Comparison of ENCODE assay signal across 1 fruit fly cellular context in genomic region chr3L:5851636-5852035, dm6.
TF ChIP-seq lines count a peak whose summit lies in the region.

No protein-coding gene starts in this region.

TF ChIP-seq in whole organism, prepupa, 60 proteins besides CTCF, POLR2A, EP300 and RAD21 (continued from another document):
- TF ChIP-seq Sox102F (GFP tag; optimal IDR thresholded peaks at IDR 0.05; lab: Kevin White, UChicago) (peak; percentile 51), dac (GFP tag; optimal IDR thresholded peaks at IDR 0.05; lab: Kevin White, UChicago) (no peak), CG4318 (GFP tag; optimal IDR thresholded peaks at IDR 0.05; lab: Kevin White, UChicago) (no peak), Lpt (GFP tag; optimal IDR thresholded peaks at IDR 0.05; lab: Kevin White, UChicago) (no peak), CG6792 (GFP tag; optimal IDR thresholded peaks at IDR 0.05; lab: Kevin White, UChicago) (peak; percentile 57), ss (GFP tag; optimal IDR thresholded peaks at IDR 0.05; lab: Kevin White, UChicago) (peak in 1 of 2 experiments; percentile 51), salr (GFP tag; optimal IDR thresholded peaks at IDR 0.05; lab: Kevin White, UChicago) (no peak), CG9139 (GFP tag; optimal IDR thresholded peaks at IDR 0.05; lab: Kevin White, UChicago) (no peak), CG6163 (GFP tag; IDR thresholded peaks at IDR 0.05; lab: Robert Waterston, UW) (no peak), CG11762 (GFP tag; optimal IDR thresholded peaks at IDR 0.05; lab: Kevin White, UChicago; ENCODE audit: insufficient read depth) (no peak), Hr38 (GFP tag; optimal IDR thresholded peaks at IDR 0.05; lab: Kevin White, UChicago) (no peak), CG10631 (GFP tag; optimal IDR thresholded peaks at IDR 0.05; lab: Kevin White, UChicago) (peak; percentile 36), fkh (GFP tag; optimal IDR thresholded peaks at IDR 0.05; lab: Kevin White, UChicago) (no peak), lz (GFP tag; optimal IDR thresholded peaks at IDR 0.05; lab: Kevin White, UChicago) (peak; percentile 49), Eip93F (GFP tag; optimal IDR thresholded peaks at IDR 0.05; lab: Kevin White, UChicago) (no peak), vri (GFP tag; optimal IDR thresholded peaks at IDR 0.05; lab: Kevin White, UChicago) (peak; percentile 20), CG7368 (GFP tag; optimal IDR thresholded peaks at IDR 0.05; lab: Kevin White, UChicago) (no peak), OdsH (GFP tag; optimal IDR thresholded peaks at IDR 0.05; lab: Kevin White, UChicago) (peak; percentile 22), cyc (GFP tag; optimal IDR thresholded peaks at IDR 0.05; lab: Kevin White, UChicago) (peak; percentile 40), Sox15 (GFP tag; optimal IDR thresholded peaks at IDR 0.05; lab: Kevin White, UChicago) (peak; percentile 6), CG32006 (GFP tag; optimal IDR thresholded peaks at IDR 0.05; lab: Kevin White, UChicago) (no peak), CG8632 (GFP tag; optimal IDR thresholded peaks at IDR 0.05; lab: Kevin White, UChicago) (no peak), CG3919 (GFP tag; optimal IDR thresholded peaks at IDR 0.05; lab: Kevin White, UChicago) (peak; percentile 10), net (GFP tag; optimal IDR thresholded peaks at IDR 0.05; lab: Kevin White, UChicago) (no peak), CG8319 (GFP tag; optimal IDR thresholded peaks at IDR 0.05; lab: Kevin White, UChicago) (no peak), CG15336 (GFP tag; IDR thresholded peaks at IDR 0.05; lab: Robert Waterston, UW) (no peak), Sox14 (GFP tag; optimal IDR thresholded peaks at IDR 0.05; lab: Kevin White, UChicago) (peak; percentile 49), fd85E (GFP tag; optimal IDR thresholded peaks at IDR 0.05; lab: Kevin White, UChicago) (no peak), topi (GFP tag; optimal IDR thresholded peaks at IDR 0.05; lab: Kevin White, UChicago) (peak; percentile 60), CG3032 (tag; optimal IDR thresholded peaks at IDR 0.05; lab: Kevin White, UChicago) (peak; percentile 66), CG10669 (GFP tag; optimal IDR thresholded peaks at IDR 0.05; lab: Kevin White, UChicago) (peak; percentile 35)
